Fruit fly (Drosophila melanogaster) whole organism, wandering third instar larva: ENCODE results near the gene Moe.

Source experiments
- Abd-B ChIP-seq: fragments of >200 bp; optimal IDR thresholded peaks from 2 replicates; lab custom pipeline; 2017; ENCODE audit warnings: missing biosample characterization, missing genetic modification characterization
- Dfd ChIP-seq: fragments of >200 bp; optimal IDR thresholded peaks from 2 replicates; lab custom pipeline; 2017; ENCODE audit warnings: missing biosample characterization, missing genetic modification characterization
- Dif ChIP-seq: fragments of 200-275, 200-300 bp; sonication (Bioruptor generic); optimal IDR thresholded peaks from 2 replicates; lab custom pipeline; 2018; ENCODE audit warnings: missing biosample characterization, missing genetic modification characterization; ENCODE audit not compliant: partially characterized antibody
- Hr78 ChIP-seq: fragments of >200 bp; optimal IDR thresholded peaks from 2 replicates; lab custom pipeline; 2017; ENCODE audit warnings: missing biosample characterization, missing genetic modification characterization
- Jra ChIP-seq: sonication (Bioruptor generic); optimal IDR thresholded peaks from 2 replicates; lab custom pipeline; 2016; ENCODE audit warnings: missing biosample characterization, missing genetic modification characterization
- Mio ChIP-seq: sonication (Bioruptor generic); optimal IDR thresholded peaks from 2 replicates; lab custom pipeline; 2016; ENCODE audit warnings: missing biosample characterization, missing genetic modification characterization
- N ChIP-seq: fragments of >200 bp; optimal IDR thresholded peaks from 2 replicates; lab custom pipeline; 2018; ENCODE audit warnings: missing biosample characterization, missing external identifiers, missing genetic modification characterization
- OdsH ChIP-seq: fragments of 200-800 bp; sonication (Bioruptor generic); optimal IDR thresholded peaks from 2 replicates; lab custom pipeline; 2016; ENCODE audit warnings: missing biosample characterization, mild to moderate bottlenecking, missing genetic modification characterization
- Sp1 ChIP-seq: fragments of 200-800 bp; sonication (Bioruptor generic); optimal IDR thresholded peaks from 3 replicates; lab custom pipeline; 2019; ENCODE audit warnings: missing biosample characterization, mild to moderate bottlenecking, missing genetic modification characterization, moderate library complexity
- Vsx2 ChIP-seq: fragments of 200-300, 225-300 bp; sonication (Bioruptor generic); optimal IDR thresholded peaks from 2 replicates; lab custom pipeline; 2018; ENCODE audit warnings: missing biosample characterization, missing genetic modification characterization; ENCODE audit not compliant: partially characterized antibody
- br ChIP-seq: fragments of 200-800 bp; sonication (Bioruptor generic); optimal IDR thresholded peaks from 2 replicates; lab custom pipeline; 2016; ENCODE audit warnings: missing biosample characterization, missing genetic modification characterization
- brk ChIP-seq: fragments of 200-800 bp; sonication (Bioruptor generic); optimal IDR thresholded peaks from 2 replicates; lab custom pipeline; 2016; ENCODE audit warnings: missing biosample characterization, mild to moderate bottlenecking, missing genetic modification characterization
- dsf ChIP-seq: sonication (Bioruptor generic); optimal IDR thresholded peaks from 2 replicates; lab custom pipeline; 2016; ENCODE audit warnings: missing biosample characterization, missing genetic modification characterization, borderline replicate concordance
- ey ChIP-seq: fragments of 200-800 bp; sonication (Bioruptor generic); optimal IDR thresholded peaks from 2 replicates; lab custom pipeline; 2016; ENCODE audit warnings: missing biosample characterization, missing genetic modification characterization
- foxo ChIP-seq, 2 experiments: fragments of 200-800 bp; sonication (Bioruptor generic); optimal IDR thresholded peaks; 2 replicates in 1 of 2; 3 replicates in 1 of 2; lab custom pipeline; 2016 to 2017; ENCODE audit warnings: missing biosample characterization in 2 of 2, missing genetic modification characterization in 2 of 2
- fru ChIP-seq: fragments of 200-800 bp; sonication (Bioruptor generic); optimal IDR thresholded peaks from 3 replicates; lab custom pipeline; 2016; ENCODE audit warnings: missing biosample characterization, mild to moderate bottlenecking, missing genetic modification characterization
- jim ChIP-seq: fragments of 175-275, 200-325 bp; sonication (Bioruptor generic); optimal IDR thresholded peaks from 2 replicates; lab custom pipeline; 2016; ENCODE audit warnings: missing biosample characterization, mild to moderate bottlenecking, missing genetic modification characterization
- pan ChIP-seq: fragments of >200 bp; optimal IDR thresholded peaks from 2 replicates; lab custom pipeline; 2017
- psq ChIP-seq: fragments of 200-800 bp; sonication (Bioruptor generic); optimal IDR thresholded peaks from 3 replicates; lab custom pipeline; 2017; ENCODE audit warnings: missing biosample characterization, mild to moderate bottlenecking, missing genetic modification characterization, moderate library complexity
- sage ChIP-seq: fragments of 200-800 bp; sonication (Bioruptor generic); optimal IDR thresholded peaks from 2 replicates; lab custom pipeline; 2016; ENCODE audit warnings: missing biosample characterization, mild to moderate bottlenecking, missing genetic modification characterization
- sv ChIP-seq: fragments of 200-800 bp; sonication (Bioruptor generic); optimal IDR thresholded peaks from 3 replicates; lab custom pipeline; 2016; ENCODE audit warnings: missing biosample characterization, missing genetic modification characterization
- tai ChIP-seq: sonication (Bioruptor generic); optimal IDR thresholded peaks from 2 replicates; lab custom pipeline; 2016; ENCODE audit warnings: missing biosample characterization, missing genetic modification characterization
- woc ChIP-seq: sonication (Bioruptor generic); optimal IDR thresholded peaks from 2 replicates; lab custom pipeline; 2016; ENCODE audit warnings: missing biosample characterization, mild to moderate bottlenecking, missing genetic modification characterization

The Moe gene

DNA sequence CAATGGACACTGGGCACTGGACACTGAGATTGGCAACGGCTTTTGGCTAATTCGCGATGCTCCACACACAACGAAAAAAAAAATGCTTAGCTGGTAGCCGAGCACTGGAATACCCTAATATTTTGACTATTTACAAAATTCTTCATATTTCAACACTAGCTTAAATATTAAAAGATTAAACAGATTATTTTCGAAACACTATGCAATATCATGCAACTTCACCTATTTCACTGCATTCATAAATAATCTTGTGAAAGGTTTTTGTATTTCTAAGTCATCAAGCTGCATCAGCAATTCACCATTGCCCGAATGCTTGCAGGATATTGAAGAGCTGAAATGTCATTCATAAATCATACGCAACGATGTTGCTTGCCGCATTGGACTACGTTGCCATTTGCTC lies 61.6 kb downstream of the Moe start (continued):
- TF ChIP-seq dsf (GFP tag; lab: Kevin White, UChicago) (no peak), brk (GFP tag; lab: Kevin White, UChicago) (no peak), ey (GFP tag; lab: Kevin White, UChicago) (no peak), br (GFP tag; lab: Kevin White, UChicago) (peak; percentile 18), Sp1 (GFP tag; lab: Kevin White, UChicago) (no peak), N (GFP tag; lab: Kevin White, UChicago) (no peak), foxo (GFP tag; optimal IDR thresholded peaks at IDR 0.05; lab: Kevin White, UChicago) (no peak), fru (GFP tag; lab: Kevin White, UChicago) (no peak), Jra (GFP tag; lab: Kevin White, UChicago) (no peak), Vsx2 (no peak), pan (lab: Kevin White, UChicago) (no peak)

DNA sequence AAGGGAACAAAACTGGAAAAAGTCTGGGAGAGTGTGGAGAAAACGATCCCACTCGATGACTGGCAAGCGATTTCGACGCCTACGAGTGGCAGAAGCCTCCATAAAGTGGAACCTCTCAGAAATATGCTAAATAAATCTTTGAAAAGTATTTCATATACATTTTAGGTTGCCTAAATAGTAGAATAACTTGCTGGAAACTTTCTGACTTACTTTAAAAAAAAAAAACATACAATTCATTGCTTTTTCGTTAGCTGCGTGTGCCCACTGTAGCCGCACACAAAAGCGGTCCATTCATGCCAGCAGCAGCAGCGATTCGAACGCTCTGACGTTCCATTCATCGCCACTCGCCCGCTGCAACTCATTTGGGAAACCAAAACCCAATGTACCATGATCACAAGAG lies 63.0 kb downstream of the Moe start:
- TF ChIP-seq psq (GFP tag; lab: Kevin White, UChicago) (no peak), fru (GFP tag; lab: Kevin White, UChicago) (peak; percentile 11)

dm6 chrX:8831773-8832172 lies 66.4 kb downstream of the Moe start:
- TF ChIP-seq N (GFP tag; lab: Kevin White, UChicago) (no peak), jim (no peak), foxo (GFP tag; optimal IDR thresholded peaks at IDR 0.05; lab: Kevin White, UChicago) (no peak), sage (no peak), Dfd (GFP tag; lab: Kevin White, UChicago) (no peak), OdsH (GFP tag; lab: Kevin White, UChicago) (no peak), Mio (GFP tag; lab: Kevin White, UChicago) (no peak), sv (GFP tag; lab: Kevin White, UChicago) (no peak), tai (GFP tag; lab: Kevin White, UChicago) (no peak), Hr78 (GFP tag; lab: Kevin White, UChicago) (no peak), woc (GFP tag; lab: Kevin White, UChicago) (no peak)
- TF ChIP-seq, all 38 proteins: peak for 0

DNA sequence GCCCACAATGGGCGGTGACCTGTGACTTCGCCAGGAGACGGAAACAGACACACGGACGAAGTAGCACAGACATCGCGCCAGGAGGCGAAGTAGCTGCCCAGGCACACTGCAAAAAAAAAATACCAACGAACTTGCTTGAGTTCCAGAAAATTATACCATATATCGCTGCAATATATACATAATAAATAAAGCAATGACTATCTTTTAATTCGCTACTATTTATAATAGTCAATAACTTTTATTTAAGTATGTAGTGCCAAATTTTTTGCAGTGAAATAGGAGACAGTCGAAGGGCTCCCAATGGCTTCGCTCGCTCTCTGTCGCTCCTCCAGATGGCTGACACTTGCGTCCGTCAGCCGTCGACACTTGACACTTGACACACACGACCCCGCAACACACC lies 68.0 kb downstream of the Moe start:
- no peak for TF ChIP-seq Dif (GFP tag; lab: Kevin White, UChicago)

DNA sequence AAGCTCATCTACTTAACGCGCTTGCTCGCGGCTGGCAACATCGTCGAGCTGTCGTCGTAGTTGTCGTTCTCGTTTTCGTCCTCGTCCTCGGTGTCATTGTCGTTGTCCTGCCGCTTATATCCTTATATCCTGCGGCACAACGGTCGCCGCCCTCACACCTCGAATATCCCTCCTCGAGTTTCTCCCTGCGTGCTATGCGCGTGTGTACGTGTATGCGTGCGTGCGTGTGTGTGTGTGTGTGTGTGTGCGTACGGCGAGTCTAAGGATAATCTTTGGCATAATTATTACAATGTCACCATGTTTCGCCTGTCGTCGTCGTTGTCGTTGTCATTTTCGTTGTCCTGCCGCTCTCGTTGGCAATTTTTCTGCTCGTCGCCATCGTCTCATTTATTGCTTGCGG lies 68.7 kb downstream of the Moe start:
- TF ChIP-seq pan (lab: Kevin White, UChicago) (peak; percentile 69), Abd-B (no peak)
